Worm (Caenorhabditis elegans) whole organism, midembryonic: Measurements from ENCODE around the gene ZK632.14.

Experiments
- T22C8.4 ChIP-seq: fragments of 200-800 bp; sonication (Bioruptor generic); IDR thresholded peaks from 2 replicates; pipeline ENCODE4 v1.3.6; 2022; ENCODE audit warnings: missing genetic modification characterization, missing compliant biosample characterization
- cog-1 ChIP-seq: sonication (generic microtip); optimal IDR thresholded peaks from 2 replicates; lab custom pipeline; 2016; ENCODE audit warnings: missing genetic modification characterization, missing compliant biosample characterization
- flt-1 ChIP-seq: fragments of 200-800 bp; sonication (Bioruptor generic); IDR thresholded peaks from 2 replicates; pipeline ENCODE4 v1.3.6; 2022; ENCODE audit warnings: missing genetic modification characterization, missing compliant biosample characterization
- klf-2 ChIP-seq: fragments of 200-800 bp; sonication (Bioruptor generic); conservative IDR thresholded peaks from 2 replicates; pipeline ENCODE4 v1.3.6; 2022; ENCODE audit warnings: missing genetic modification reagents, missing genetic modification characterization, missing compliant biosample characterization
- med-1 ChIP-seq: sonication (generic microtip); optimal IDR thresholded peaks from 2 replicates; lab custom pipeline; 2017; ENCODE audit warnings: missing genetic modification characterization, mild to moderate bottlenecking, missing compliant biosample characterization, antibody characterized with exemption, missing genetic modification reagents; ENCODE audit not compliant: insufficient read depth
- ref-1 ChIP-seq: fragments of 200-800 bp; sonication (Bioruptor generic); conservative IDR thresholded peaks from 2 replicates; pipeline ENCODE4 v1.3.6; 2022; ENCODE audit warnings: missing genetic modification reagents, missing genetic modification characterization, missing compliant biosample characterization
- tab-1 ChIP-seq: fragments of 200-800 bp; sonication (Bioruptor generic); IDR thresholded peaks from 2 replicates; pipeline ENCODE4 v1.3.6; 2022; ENCODE audit warnings: missing genetic modification characterization, missing compliant biosample characterization
- ztf-23 ChIP-seq: fragments of 200-800 bp; sonication (Bioruptor generic); IDR thresholded peaks from 2 replicates; pipeline ENCODE4 v1.3.6; 2022; ENCODE audit warnings: missing genetic modification reagents, missing genetic modification characterization, missing compliant biosample characterization
- ztf-29 ChIP-seq: fragments of 200-800 bp; sonication (Bioruptor generic); IDR thresholded peaks from 2 replicates; pipeline ENCODE4 v1.3.6; 2022; ENCODE audit warnings: missing genetic modification reagents, missing genetic modification characterization, missing compliant biosample characterization

ZK632.14 gene

ce11 chrIII:9813146-9813545 is at the start of gene ZK632.14:
Gene ZK632.14 (plus strand): TSS chrIII:9813446.
- TF ChIP-seq klf-2 (GFP tag; lab: Robert Waterston, UW): no peak
- no peak for TF ChIP-seq flt-1 (GFP tag; lab: Robert Waterston, UW)
- TF ChIP-seq ztf-29: no peak
- TF ChIP-seq T22C8.4: no peak
- no peak for TF ChIP-seq ref-1
- no peak for TF ChIP-seq ztf-23 (GFP tag; lab: Robert Waterston, UW)
- TF ChIP-seq cog-1 (tag; lab: Kevin White, UChicago): no peak
- no peak for TF ChIP-seq tab-1 (GFP tag; lab: Robert Waterston, UW)
- no peak for TF ChIP-seq med-1

- TF ChIP-seq T22C8.4 (no peak), tab-1 (GFP tag; lab: Robert Waterston, UW) (0 out of 2 replicates have a peak, but pooled peaks have one; percentile 59), ztf-23 (GFP tag; lab: Robert Waterston, UW) (no peak), ref-1 (no peak), cog-1 (tag; lab: Kevin White, UChicago) (no peak), flt-1 (GFP tag; lab: Robert Waterston, UW) (no peak; the same call in 1 of the 2 replicates)
These were observed 48.5 kb upstream of the ZK632.14 start for ce11 chrIII:9764718-9765117.

DNA sequence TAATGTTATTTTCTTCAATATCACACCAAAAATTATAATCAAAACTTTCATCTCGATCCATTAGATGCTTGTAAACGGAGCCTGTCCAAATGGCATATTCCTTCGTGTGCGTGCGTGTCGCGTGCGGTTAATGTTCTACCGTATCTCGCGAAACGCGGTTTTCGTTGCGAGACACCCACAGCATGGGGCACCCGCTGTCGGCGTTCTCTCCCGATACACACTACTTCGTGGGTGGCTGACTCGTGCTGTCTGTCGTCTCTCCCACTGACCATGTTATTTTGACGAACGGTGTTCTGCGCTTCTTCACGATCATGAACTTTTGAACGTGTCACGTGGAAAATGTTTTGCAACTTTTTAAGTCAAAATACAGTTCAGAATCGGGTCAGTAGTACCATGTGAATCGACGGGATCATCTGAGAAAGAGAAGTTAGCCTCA is 47.8 kb upstream of the ZK632.14 start:
- TF ChIP-seq ztf-23 (GFP tag; lab: Robert Waterston, UW) (peak; percentile 83), T22C8.4 (peak; percentile 28), flt-1 (GFP tag; lab: Robert Waterston, UW) (peak; percentile 96), tab-1 (GFP tag; lab: Robert Waterston, UW) (peak; percentile 77), klf-2 (GFP tag; lab: Robert Waterston, UW) (peak; percentile 56; the same call in 1 of the 2 replicates), ztf-29 (peak; percentile 64), cog-1 (tag; lab: Kevin White, UChicago) (peak; percentile 97), ref-1 (peak; percentile 60; the same call in 1 of the 2 replicates), med-1 (no peak)

ce11 chrIII:9766175-9766574 is 47.1 kb upstream of the ZK632.14 start, which contains the start of gene cbp-1:
Gene cbp-1 (plus strand): TSS chrIII:9766509.
- TF ChIP-seq klf-2 (GFP tag; lab: Robert Waterston, UW) (no peak), ztf-23 (GFP tag; lab: Robert Waterston, UW) (peak; percentile 16; the same call in 1 of the 2 replicates), T22C8.4 (peak; percentile 88)

ce11 chrIII:9767095-9767494 is 46.2 kb upstream of the ZK632.14 start:
- 0 out of 2 replicates have a peak, but pooled peaks have one; percentile 59 for TF ChIP-seq flt-1 (GFP tag; lab: Robert Waterston, UW)
- TF ChIP-seq klf-2 (GFP tag; lab: Robert Waterston, UW): no peak

ce11 chrIII:9768023-9768422 is 45.2 kb upstream of the ZK632.14 start:
- TF ChIP-seq ztf-23 (GFP tag; lab: Robert Waterston, UW): no peak
- TF ChIP-seq ref-1: no peak
- 0 out of 2 replicates have a peak, but pooled peaks have one; percentile 50 for TF ChIP-seq flt-1 (GFP tag; lab: Robert Waterston, UW)

DNA sequence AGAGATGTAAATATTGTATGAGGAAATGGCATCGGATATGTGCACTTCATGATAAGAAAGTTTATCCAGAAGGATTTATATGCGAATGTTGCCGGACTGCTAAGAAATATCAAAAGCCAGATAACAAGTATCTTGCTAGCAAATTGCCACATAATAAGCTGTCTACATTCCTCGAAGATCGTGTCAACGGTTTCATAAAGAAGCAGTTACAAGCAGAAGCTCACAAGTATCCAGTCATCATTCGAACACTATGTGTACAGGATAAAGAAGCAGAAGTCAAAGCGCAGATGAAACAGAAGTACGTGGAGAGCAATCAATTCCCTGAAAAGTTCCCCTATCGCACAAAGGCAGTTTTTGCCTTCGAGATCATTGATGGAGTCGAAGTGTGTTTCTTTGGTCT is 42.7 kb upstream of the ZK632.14 start:
- TF ChIP-seq ztf-29 (no peak), flt-1 (GFP tag; lab: Robert Waterston, UW) (no peak), cog-1 (tag; lab: Kevin White, UChicago) (no peak), klf-2 (GFP tag; lab: Robert Waterston, UW) (no peak), tab-1 (GFP tag; lab: Robert Waterston, UW) (no peak), ztf-23 (GFP tag; lab: Robert Waterston, UW) (no peak), ref-1 (no peak)

ce11 chrIII:9772394-9772793 is 40.9 kb upstream of the ZK632.14 start:
- no peak for TF ChIP-seq ref-1
- no peak for TF ChIP-seq med-1
- no peak for TF ChIP-seq T22C8.4
- no peak for TF ChIP-seq klf-2 (GFP tag; lab: Robert Waterston, UW)
- TF ChIP-seq flt-1 (GFP tag; lab: Robert Waterston, UW): no peak
- TF ChIP-seq ztf-29: no peak
- TF ChIP-seq cog-1 (tag; lab: Kevin White, UChicago): no peak
- TF ChIP-seq tab-1 (GFP tag; lab: Robert Waterston, UW): no peak

ce11 chrIII:9775916-9776315 is 37.3 kb upstream of the ZK632.14 start:
- TF ChIP-seq T22C8.4: no peak
- no peak for TF ChIP-seq cog-1 (tag; lab: Kevin White, UChicago)
- TF ChIP-seq ztf-29: no peak

- TF ChIP-seq flt-1 (GFP tag; lab: Robert Waterston, UW) (0 out of 2 replicates have a peak, but pooled peaks have one; percentile 39), T22C8.4 (no peak)
These were observed 36.9 kb upstream of the ZK632.14 start, which contains the start of gene usp-46 for ce11 chrIII:9776323-9776722. Gene usp-46 (plus strand): TSS chrIII:9776623.

ce11 chrIII:9779080-9779479 is 34.2 kb upstream of the ZK632.14 start:
- TF ChIP-seq cog-1 (tag; lab: Kevin White, UChicago) (no peak), ztf-29 (no peak), flt-1 (GFP tag; lab: Robert Waterston, UW) (no peak), ref-1 (no peak), klf-2 (GFP tag; lab: Robert Waterston, UW) (no peak), med-1 (no peak), T22C8.4 (no peak), tab-1 (GFP tag; lab: Robert Waterston, UW) (no peak), ztf-23 (GFP tag; lab: Robert Waterston, UW) (no peak)
